Fruit fly (Drosophila melanogaster) whole organism, adult: Measurements from ENCODE around the gene Pmvk.

ENCODE experiments used
- CG11617 ChIP-seq: fragments of 200-800 bp; sonication (Bioruptor generic); optimal IDR thresholded peaks from 2 replicates; lab custom pipeline; 2017; ENCODE audit warnings: mild to moderate bottlenecking, missing biosample characterization, missing genetic modification reagents, missing genetic modification characterization
- CG14711 ChIP-seq: fragments of 200-800 bp; sonication (Bioruptor generic); optimal IDR thresholded peaks from 2 replicates; lab custom pipeline; 2018; ENCODE audit warnings: missing biosample characterization, mild to moderate bottlenecking, missing genetic modification characterization, moderate library complexity
- CG1620 ChIP-seq: fragments of 200-800 bp; sonication (Bioruptor generic); optimal IDR thresholded peaks from 2 replicates; lab custom pipeline; 2016; ENCODE audit warnings: missing biosample characterization, missing genetic modification characterization
- CG33017 ChIP-seq: fragments of 200-800 bp; sonication (Bioruptor generic); optimal IDR thresholded peaks from 2 replicates; lab custom pipeline; 2018; ENCODE audit warnings: missing biosample characterization, mild to moderate bottlenecking, missing genetic modification characterization, moderate library complexity
- CG5204 ChIP-seq: fragments of 200-800 bp; sonication (Bioruptor generic); optimal IDR thresholded peaks from 2 replicates; lab custom pipeline; 2016; ENCODE audit warnings: missing biosample characterization, missing genetic modification characterization
- CG7045 ChIP-seq: fragments of 200-800 bp; sonication (Bioruptor generic); optimal IDR thresholded peaks from 2 replicates; lab custom pipeline; 2017; ENCODE audit warnings: missing biosample characterization, mild to moderate bottlenecking, missing genetic modification characterization
- Crg-1 ChIP-seq: fragments of 200-800 bp; sonication (Bioruptor generic); optimal IDR thresholded peaks from 2 replicates; lab custom pipeline; 2016; ENCODE audit warnings: missing biosample characterization, missing genetic modification characterization
- Hr96 ChIP-seq: fragments of 200-800 bp; sonication (Bioruptor generic); optimal IDR thresholded peaks from 2 replicates; lab custom pipeline; 2016; ENCODE audit warnings: missing biosample characterization, missing genetic modification characterization
- Mnt ChIP-seq: fragments of 200-800 bp; sonication (Bioruptor generic); optimal IDR thresholded peaks from 2 replicates; lab custom pipeline; 2016; ENCODE audit warnings: missing biosample characterization, mild to moderate bottlenecking, missing genetic modification characterization
- cnc ChIP-seq, 2 experiments: fragments of >200 bp; optimal IDR thresholded peaks; 2 replicates each; lab custom pipeline; 2017
- kay ChIP-seq: fragments of 200-800 bp; sonication (Bioruptor generic); peaks from one replicate; lab custom pipeline; 2016; ENCODE audit warnings: missing biosample characterization, missing genetic modification characterization, borderline replicate concordance
- pad ChIP-seq: fragments of 200-800 bp; sonication (Bioruptor generic); optimal IDR thresholded peaks from 3 replicates; lab custom pipeline; 2017; ENCODE audit warnings: missing biosample characterization, missing genetic modification characterization, mild to moderate bottlenecking, moderate library complexity, missing genetic modification reagents

DNA sequence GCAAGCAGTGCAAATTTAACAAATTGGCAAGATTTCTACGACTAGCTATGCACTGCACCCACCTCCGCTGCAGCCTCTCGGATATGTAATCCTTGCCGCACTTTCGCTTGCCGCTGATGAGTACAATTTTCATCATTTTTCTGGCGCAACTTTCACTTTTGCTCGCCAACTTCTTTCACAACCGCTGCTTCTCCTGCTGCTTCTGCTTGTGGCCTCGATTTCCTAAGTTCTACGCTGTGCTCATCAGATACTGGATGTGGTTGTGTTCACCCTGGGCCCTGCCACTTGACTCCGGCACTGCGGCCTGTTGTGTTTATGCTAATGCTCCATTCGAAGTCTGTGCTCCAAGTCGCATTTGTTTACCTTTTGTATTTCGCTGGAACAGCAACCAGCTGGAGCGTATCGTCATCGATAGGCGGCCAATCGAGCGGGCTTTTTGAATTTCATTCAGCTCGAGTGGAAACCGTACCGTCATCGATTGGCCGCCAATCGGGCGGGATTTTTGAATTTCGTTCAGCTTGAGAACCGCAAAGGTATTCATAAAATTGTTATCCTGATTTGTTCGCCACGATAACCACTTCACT is at the start of gene Pmvk:
- TF ChIP-seq cnc (optimal IDR thresholded peaks at IDR 0.05; lab: Kevin White, UChicago) (no peak), pad (GFP tag; lab: Kevin White, UChicago) (no peak), CG33017 (tag; lab: Kevin White, UChicago) (no peak), CG5204 (no peak), CG14711 (tag; lab: Kevin White, UChicago) (no peak), CG1620 (GFP tag; lab: Kevin White, UChicago) (no peak), kay (GFP tag; lab: Kevin White, UChicago) (no peak), CG7045 (GFP tag; lab: Kevin White, UChicago) (no peak), CG11617 (GFP tag; lab: Kevin White, UChicago) (no peak), Mnt (no peak), Hr96 (GFP tag; lab: Kevin White, UChicago) (no peak), Crg-1 (GFP tag; lab: Kevin White, UChicago) (no peak)
